Fruit fly (Drosophila melanogaster): ENCODE results near the gene Samuel.

Gene Samuel

DNA sequence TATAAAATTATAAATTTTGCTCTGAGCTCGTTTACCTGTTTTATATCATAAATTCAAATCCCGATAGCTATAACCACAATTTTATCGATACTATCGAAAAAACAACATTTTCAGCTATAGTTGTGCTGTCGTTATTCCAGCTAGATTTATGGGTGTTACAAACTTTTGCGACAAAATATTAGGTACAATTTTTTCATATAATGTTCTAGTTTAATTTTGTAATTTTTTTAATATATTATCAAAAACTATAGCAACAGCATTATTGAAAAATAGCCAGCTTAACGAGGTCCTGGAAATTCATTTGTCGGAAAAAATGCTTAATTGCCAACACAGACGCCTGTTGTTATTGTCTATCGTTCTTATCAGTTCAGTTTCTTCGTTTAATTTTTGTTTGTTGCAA, 24.3 kb upstream of the Samuel start, which contains the start of gene Wdr59 (continued):
- TF ChIP-seq zen (tag; optimal IDR thresholded peaks at IDR 0.05) (peak; percentile 42), CG9876 (GFP tag; optimal IDR thresholded peaks at IDR 0.05) (no peak), CG6791 (GFP tag; IDR thresholded peaks at IDR 0.05; ENCODE audit: partially characterized antibody) (peak; percentile 48; the same call in 1 of the 3 replicates), HLHmδ (GFP tag; optimal IDR thresholded peaks at IDR 0.05) (no peak), vnd (GFP tag; IDR thresholded peaks at IDR 0.05; ENCODE audit: partially characterized antibody) (peak; percentile 52; the same call in 2 of the 3 replicates), Meics (GFP tag; optimal IDR thresholded peaks at IDR 0.05) (no peak), CG4617 (GFP tag; optimal IDR thresholded peaks at IDR 0.05; ENCODE audit: borderline replicate concordance) (peak; percentile 35), CG17802 (tag; optimal IDR thresholded peaks at IDR 0.05) (no peak), CG34224 (GFP tag; IDR thresholded peaks at IDR 0.05; ENCODE audit: partially characterized antibody) (peak; percentile 72; the same call in 2 of the 3 replicates), sna (GFP tag; IDR thresholded peaks at IDR 0.05; ENCODE audit: partially characterized antibody) (peak; percentile 52), CG32767 (GFP tag; IDR thresholded peaks at IDR 0.05) (no peak), toy (GFP tag; IDR thresholded peaks at IDR 0.05) (no peak), fd3F (GFP tag; optimal IDR thresholded peaks at IDR 0.05) (no peak), CG4404 (GFP tag; IDR thresholded peaks at IDR 0.05) (no peak), vvl (GFP tag; IDR thresholded peaks at IDR 0.05) (peak; percentile 26; the same call in 1 of the 2 replicates), CG7928 (GFP tag; optimal IDR thresholded peaks at IDR 0.05) (peak; percentile 38), CG9932 (GFP tag; IDR thresholded peaks at IDR 0.05) (peak; percentile 60; the same call in 1 of the 2 replicates), Mes4 (GFP tag; optimal IDR thresholded peaks at IDR 0.05) (no peak), dysf (GFP tag; IDR thresholded peaks at IDR 0.05) (no peak), Lpt (GFP tag; optimal IDR thresholded peaks at IDR 0.05) (no peak), Hr3 (GFP tag; optimal IDR thresholded peaks at IDR 0.05) (peak; percentile 53), CoRest (tag; optimal IDR thresholded peaks at IDR 0.05) (peak; percentile 67), wor (GFP tag; IDR thresholded peaks at IDR 0.05) (no peak), Opbp (GFP tag; IDR thresholded peaks at IDR 0.05; ENCODE audit: partially characterized antibody) (peak; percentile 25; the same call in 1 of the 3 replicates), Nf-YB (GFP tag; optimal IDR thresholded peaks at IDR 0.05) (no peak), seq (GFP tag; IDR thresholded peaks at IDR 0.05) (no peak), CG5245 (GFP tag; optimal IDR thresholded peaks at IDR 0.05) (no peak), NK7.1 (GFP tag; optimal IDR thresholded peaks at IDR 0.05) (no peak), nerfin-2 (GFP tag; IDR thresholded peaks at IDR 0.05; ENCODE audit: partially characterized antibody) (peak; percentile 34; the same call in 1 of the 2 replicates), CG12236 (GFP tag; optimal IDR thresholded peaks at IDR 0.05) (no peak), BEAF-32 (GFP tag; optimal IDR thresholded peaks at IDR 0.05) (peak; percentile 83), CG10147 (GFP tag; optimal IDR thresholded peaks at IDR 0.05) (no peak), fru (optimal IDR thresholded peaks at IDR 0.05) (no peak), dpn (GFP tag; optimal IDR thresholded peaks at IDR 0.05) (peak; percentile 22 to 50), oc (tag; optimal IDR thresholded peaks at IDR 0.05) (no peak), Hmx (GFP tag; optimal IDR thresholded peaks at IDR 0.05) (peak; percentile 2), CG42726 (GFP tag; IDR thresholded peaks at IDR 0.05; ENCODE audit: partially characterized antibody) (no peak), ERR (GFP tag; optimal IDR thresholded peaks at IDR 0.05) (no peak), rib (GFP tag; IDR thresholded peaks at IDR 0.05) (no peak), trem (tag; optimal IDR thresholded peaks at IDR 0.05) (peak; percentile 67), Sry-δ (GFP tag; optimal IDR thresholded peaks at IDR 0.05) (peak; percentile 50), CHES-1-like (GFP tag; optimal IDR thresholded peaks at IDR 0.05) (no peak), CG14441 (GFP tag; IDR thresholded peaks at IDR 0.05) (0 out of 2 replicates have a peak, but pooled peaks have one; percentile 13), crc (GFP tag; optimal IDR thresholded peaks at IDR 0.05) (no peak), Atf3 (GFP tag; optimal IDR thresholded peaks at IDR 0.05) (no peak), sc (optimal IDR thresholded peaks at IDR 0.05) (no peak), sc (GFP tag; optimal IDR thresholded peaks at IDR 0.05) (no peak), otp (GFP tag; IDR thresholded peaks at IDR 0.05) (no peak), tgo (GFP tag; IDR thresholded peaks at IDR 0.05) (peak; percentile 36; the same call in 1 of the 3 replicates), B-H2 (GFP tag; optimal IDR thresholded peaks at IDR 0.05) (no peak), Myb (GFP tag; optimal IDR thresholded peaks at IDR 0.05) (peak; percentile 54)

Data from whole organism, embryonic.